Worm (Caenorhabditis elegans) whole organism, L3 larva: ENCODE measurements around the gene sysm-1.

Experiments used
- ZK546.5 ChIP-seq: sonication (generic microtip); optimal IDR thresholded peaks from 2 replicates; lab custom pipeline; 2017; ENCODE audit warnings: missing biosample characterization, missing genetic modification characterization
- ama-1 ChIP-seq: fragments of 150-350 bp; optimal IDR thresholded peaks from 2 replicates; lab custom pipeline; 2018
- ceh-16 ChIP-seq: sonication (generic microtip); optimal IDR thresholded peaks from 2 replicates; lab custom pipeline; 2017; ENCODE audit warnings: missing biosample characterization, missing genetic modification characterization
- egl-27 ChIP-seq: sonication (generic microtip); optimal IDR thresholded peaks from 4 replicates; lab custom pipeline; 2017; ENCODE audit warnings: missing biosample characterization, missing genetic modification reagents, missing genetic modification characterization
- fos-1 ChIP-seq: fragments of 150-350 bp; optimal IDR thresholded peaks from 2 replicates; lab custom pipeline; 2014; ENCODE audit warnings: missing biosample characterization, missing genetic modification characterization
- lin-15B ChIP-seq: fragments of 150-350 bp; optimal IDR thresholded peaks from 2 replicates; lab custom pipeline; 2014; ENCODE audit warnings: missing biosample characterization, missing genetic modification characterization
- nhr-25 ChIP-seq: sonication (generic microtip); optimal IDR thresholded peaks from 2 replicates; lab custom pipeline; 2017; ENCODE audit warnings: missing biosample characterization, missing genetic modification characterization
- nhr-67 ChIP-seq: fragments of 150-350 bp; optimal IDR thresholded peaks from 2 replicates; lab custom pipeline; 2014; ENCODE audit warnings: missing biosample characterization, missing genetic modification characterization
- tbx-2 ChIP-seq: sonication (generic microtip); optimal IDR thresholded peaks from 2 replicates; lab custom pipeline; 2016; ENCODE audit warnings: mild to moderate bottlenecking, missing genetic modification characterization, missing compliant biosample characterization
- unc-39 ChIP-seq: sonication (generic microtip); optimal IDR thresholded peaks from 4 replicates; lab custom pipeline; 2017; ENCODE audit warnings: missing biosample characterization, missing genetic modification characterization
- ztf-4 ChIP-seq: fragments of 150-350 bp; optimal IDR thresholded peaks from 2 replicates; lab custom pipeline; 2014; ENCODE audit warnings: missing biosample characterization, missing genetic modification characterization

DNA sequence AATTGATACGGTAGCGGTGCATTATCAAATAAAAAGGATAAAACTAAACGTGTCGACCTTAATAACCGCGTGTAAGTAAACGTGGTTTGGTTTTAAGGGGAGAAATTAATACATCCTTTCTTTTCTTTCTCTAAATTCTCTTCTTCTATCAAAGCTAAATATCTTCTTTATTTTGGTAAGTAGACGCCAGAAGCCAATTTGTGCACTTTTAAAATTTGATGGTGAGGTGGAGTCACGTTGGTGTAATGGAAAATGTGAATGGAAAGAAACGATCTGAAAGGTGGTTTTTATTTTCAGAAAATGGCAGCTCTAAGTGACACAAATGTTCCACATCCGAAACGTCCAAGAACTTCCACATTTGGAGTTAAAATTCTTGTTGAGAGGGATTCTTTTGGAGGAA is 17.8 kb upstream of the sysm-1 start, which contains the start of gene T24H10.5:
- TF ChIP-seq ztf-4 (tag; lab: Kevin White, UChicago) (no peak), fos-1 (tag; lab: Kevin White, UChicago) (no peak), ZK546.5 (tag; lab: Kevin White, UChicago) (no peak), ama-1 (lab: Kevin White, UChicago) (no peak), nhr-25 (no peak), egl-27 (tag; lab: Kevin White, UChicago) (no peak), nhr-67 (tag; lab: Kevin White, UChicago) (no peak), unc-39 (no peak), lin-15B (no peak), tbx-2 (tag; lab: Kevin White, UChicago) (no peak), ceh-16 (tag; lab: Kevin White, UChicago) (no peak)
